Fruit fly (Drosophila melanogaster): ENCODE results near the gene daw.

The daw gene

dm6 chr2L:2767627-2768026 lies 37.4 kb upstream of the daw start, which contains the start of the genes Taf10b and Taf10 (continued):
- no peak for TF ChIP-seq Hr78 (GFP tag; optimal IDR thresholded peaks at IDR 0.05)
- TF ChIP-seq CG43689 (GFP tag; IDR thresholded peaks at IDR 0.05), result no peak
- TF ChIP-seq ind (GFP tag; optimal IDR thresholded peaks at IDR 0.05), result no peak
- TF ChIP-seq CG15269 (tag; optimal IDR thresholded peaks at IDR 0.05), result no peak
- TF ChIP-seq Oaz (GFP tag; IDR thresholded peaks at IDR 0.05), result no peak
- no peak for TF ChIP-seq Aef1 (GFP tag; IDR thresholded peaks at IDR 0.05)
- 0 out of 2 replicates have a peak, but pooled peaks have one; percentile 7 for TF ChIP-seq Adf1 (GFP tag; IDR thresholded peaks at IDR 0.05)
- TF ChIP-seq CG15514 (GFP tag; optimal IDR thresholded peaks at IDR 0.05), result peak; percentile 49
- TF ChIP-seq bowl (GFP tag; IDR thresholded peaks at IDR 0.05), result no peak
- TF ChIP-seq CG7963 (GFP tag; IDR thresholded peaks at IDR 0.05; ENCODE audit: partially characterized antibody), result peak; percentile 83
- no peak for TF ChIP-seq ATbp (GFP tag; optimal IDR thresholded peaks at IDR 0.05)
- TF ChIP-seq Ssrp (tag; optimal IDR thresholded peaks at IDR 0.05), result no peak
- no peak for TF ChIP-seq CG18476 (GFP tag; optimal IDR thresholded peaks at IDR 0.05)
- TF ChIP-seq abd-A (tag; optimal IDR thresholded peaks at IDR 0.05), result no peak
- no peak for TF ChIP-seq Mad (GFP tag; optimal IDR thresholded peaks at IDR 0.05)
- no peak for TF ChIP-seq dimm (GFP tag; IDR thresholded peaks at IDR 0.05)
- no peak for TF ChIP-seq oc (tag; optimal IDR thresholded peaks at IDR 0.05)
- no peak for TF ChIP-seq h (optimal IDR thresholded peaks at IDR 0.05)
- TF ChIP-seq so (GFP tag; IDR thresholded peaks at IDR 0.05), result no peak
- no peak for TF ChIP-seq eve (GFP tag; optimal IDR thresholded peaks at IDR 0.05)
- TF ChIP-seq CG1792 (GFP tag; optimal IDR thresholded peaks at IDR 0.05), result no peak
- peak; percentile 27; the same call in 1 of the 2 replicates for TF ChIP-seq Rfx (GFP tag; IDR thresholded peaks at IDR 0.05)
- TF ChIP-seq schlank (tag; optimal IDR thresholded peaks at IDR 0.05), result no peak
- no peak for TF ChIP-seq cwo (GFP tag; optimal IDR thresholded peaks at IDR 0.05)
- peak; percentile 88; the same call in 3 of the 4 replicates for TF ChIP-seq chinmo (GFP tag; IDR thresholded peaks at IDR 0.05; ENCODE audit: partially characterized antibody)
- TF ChIP-seq GATAe (GFP tag; conservative IDR thresholded peaks at IDR 0.05), result no peak; the same call in 1 of the 2 replicates
- TF ChIP-seq gcm (GFP tag; optimal IDR thresholded peaks at IDR 0.05), result no peak
- TF ChIP-seq CG17186 (GFP tag; optimal IDR thresholded peaks at IDR 0.05), result peak; percentile 34
- TF ChIP-seq dati (GFP tag; IDR thresholded peaks at IDR 0.05), result 0 out of 2 replicates have a peak, but pooled peaks have one; percentile 11
- peak; percentile 93 for TF ChIP-seq HLH4C (GFP tag; IDR thresholded peaks at IDR 0.05; ENCODE audit: partially characterized antibody)
- TF ChIP-seq p53 (GFP tag; optimal IDR thresholded peaks at IDR 0.05), result no peak
- TF ChIP-seq Vsx1 (GFP tag; optimal IDR thresholded peaks at IDR 0.05), result no peak
- no peak for TF ChIP-seq MTF-1 (GFP tag; optimal IDR thresholded peaks at IDR 0.05; ENCODE audit: borderline replicate concordance)
- no peak for TF ChIP-seq ab (GFP tag; optimal IDR thresholded peaks at IDR 0.05)
- TF ChIP-seq CG3163 (GFP tag; optimal IDR thresholded peaks at IDR 0.05), result no peak
- peak; percentile 21 for TF ChIP-seq CG13624 (GFP tag; optimal IDR thresholded peaks at IDR 0.05)
- TF ChIP-seq CG15073 (GFP tag; optimal IDR thresholded peaks at IDR 0.05), result no peak
- TF ChIP-seq tx (GFP tag; optimal IDR thresholded peaks at IDR 0.05), result no peak
- TF ChIP-seq gsb-n (tag; optimal IDR thresholded peaks at IDR 0.05), result no peak
- no peak for TF ChIP-seq dpn (GFP tag; optimal IDR thresholded peaks at IDR 0.05)
- no peak for TF ChIP-seq gsb (GFP tag; IDR thresholded peaks at IDR 0.05)
- no peak for TF ChIP-seq lab (GFP tag; optimal IDR thresholded peaks at IDR 0.05)
- TF ChIP-seq CG6791 (GFP tag; IDR thresholded peaks at IDR 0.05; ENCODE audit: partially characterized antibody), result peak; percentile 87
- TF ChIP-seq tll (GFP tag; optimal IDR thresholded peaks at IDR 0.05), result no peak
- no peak for TF ChIP-seq CG12744 (GFP tag; optimal IDR thresholded peaks at IDR 0.05)
- TF ChIP-seq CG9609 (GFP tag; optimal IDR thresholded peaks at IDR 0.05), result no peak
- TF ChIP-seq aop (GFP tag; IDR thresholded peaks at IDR 0.05), result no peak
- TF ChIP-seq ci (GFP tag; IDR thresholded peaks at IDR 0.05), result no peak
- peak; percentile 76 for TF ChIP-seq mld (GFP tag; IDR thresholded peaks at IDR 0.05; ENCODE audit: partially characterized antibody)
- no peak for TF ChIP-seq CG3281 (GFP tag; optimal IDR thresholded peaks at IDR 0.05)
- TF ChIP-seq CG11723 (GFP tag; optimal IDR thresholded peaks at IDR 0.05), result no peak

All from whole organism, embryonic.